Worm (Caenorhabditis elegans) whole organism, mixed stage, embryonic: ENCODE measurements around the gene F53F8.5.

Source experiments
- bed-3 ChIP-seq: fragments of 200-800 bp; sonication (Bioruptor generic); optimal IDR thresholded peaks from 3 replicates; lab custom pipeline; 2018; ENCODE audit warnings: mild to moderate bottlenecking, missing genetic modification characterization, moderate library complexity, missing compliant biosample characterization
- blmp-1 ChIP-seq: fragments of 150-350 bp; optimal IDR thresholded peaks from 2 replicates; lab custom pipeline; 2014; ENCODE audit warnings: missing biosample characterization, missing genetic modification characterization
- ceh-43 ChIP-seq: fragments of 200-800 bp; sonication (Bioruptor generic); optimal IDR thresholded peaks from 2 replicates; lab custom pipeline; 2018; ENCODE audit warnings: mild to moderate bottlenecking, missing genetic modification characterization, moderate library complexity, missing compliant biosample characterization
- hlh-1 ChIP-seq: fragments of 150-350 bp; optimal IDR thresholded peaks from 2 replicates; lab custom pipeline; 2014; ENCODE audit warnings: missing biosample characterization, missing genetic modification reagents, missing genetic modification characterization
- lin-32 ChIP-seq: fragments of 200-800 bp; sonication (Bioruptor generic); optimal IDR thresholded peaks from 2 replicates; lab custom pipeline; 2018; ENCODE audit warnings: mild to moderate bottlenecking, missing genetic modification characterization, missing compliant biosample characterization
- nhr-12 ChIP-seq: fragments of 150-350 bp; optimal IDR thresholded peaks from 2 replicates; lab custom pipeline; 2014; ENCODE audit warnings: missing biosample characterization, missing genetic modification characterization
- unc-120 ChIP-seq: sonication (generic microtip); optimal IDR thresholded peaks from 2 replicates; lab custom pipeline; 2017; ENCODE audit warnings: missing genetic modification characterization, missing compliant biosample characterization; ENCODE audit not compliant: poor library complexity, severe bottlenecking
- unc-39 ChIP-seq: fragments of 150-350 bp; optimal IDR thresholded peaks from 2 replicates; lab custom pipeline; 2014; ENCODE audit warnings: missing biosample characterization, missing genetic modification characterization
- unc-62 ChIP-seq: fragments of 150-350 bp; optimal IDR thresholded peaks from 2 replicates; lab custom pipeline; 2014; ENCODE audit warnings: missing biosample characterization, missing genetic modification reagents, missing genetic modification characterization

DNA sequence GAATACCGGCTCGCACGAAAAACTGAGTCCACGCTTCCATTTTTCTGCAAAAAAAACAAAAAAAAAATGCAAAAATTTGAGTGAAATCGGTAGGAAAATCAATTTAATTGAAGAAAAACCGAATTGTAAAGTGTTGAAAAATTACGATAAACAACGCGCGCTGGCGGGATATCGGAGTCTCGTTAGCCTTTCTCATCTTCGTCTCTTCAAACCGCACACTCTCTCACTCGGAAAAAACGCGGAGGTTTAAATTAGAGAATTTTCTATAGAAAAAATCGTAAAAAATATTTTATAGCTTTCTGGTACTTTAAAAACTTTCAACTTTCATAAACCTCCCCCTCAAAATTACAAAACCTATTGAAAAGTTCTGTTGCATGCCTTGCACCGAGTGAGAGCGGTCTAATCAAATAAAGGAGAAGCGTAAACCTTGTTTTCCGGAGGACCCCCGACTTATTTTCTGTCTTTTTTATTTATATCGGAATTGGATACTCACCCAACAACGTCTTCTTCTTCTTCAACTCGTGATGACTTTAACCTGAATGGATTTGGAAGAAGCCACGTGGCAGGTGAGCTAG is at the start of gene F53F8.5, which contains the start of gene F53F8.6:
- TF ChIP-seq hlh-1 (tag; lab: Kevin White, UChicago) (no peak), blmp-1 (tag; lab: Kevin White, UChicago) (no peak), unc-62 (GFP tag; lab: Kevin White, UChicago) (no peak), unc-120 (no peak), lin-32 (GFP tag; lab: Kevin White, UChicago) (no peak), unc-39 (tag; lab: Kevin White, UChicago) (no peak), ceh-43 (GFP tag; lab: Kevin White, UChicago) (no peak), nhr-12 (no peak), bed-3 (GFP tag; lab: Kevin White, UChicago) (no peak)
